Fruit fly (Drosophila melanogaster): ENCODE data around the gene CG31140.
A peak's percentile ranks its signal among the peaks of the same experiment; 100 is the strongest.

Gene CG31140

DNA sequence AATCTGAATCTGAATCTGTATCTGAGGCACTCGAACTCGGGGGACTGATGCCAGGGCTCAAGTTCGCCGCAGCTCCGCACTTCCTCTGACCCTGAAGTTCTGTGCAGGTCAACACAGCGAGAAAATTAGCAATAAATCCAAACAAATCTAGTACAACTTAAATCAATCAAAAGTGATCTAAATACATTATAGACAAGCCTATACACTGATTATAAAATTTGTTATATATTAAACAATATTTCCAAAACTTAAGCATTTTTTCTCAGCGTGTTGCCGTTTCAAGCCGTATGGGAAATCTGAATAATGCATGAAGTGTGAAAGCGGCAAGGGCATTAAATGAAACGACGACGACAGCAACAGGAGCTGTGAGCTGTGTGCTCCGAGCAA, 47.9 kb upstream of the CG31140 start:
- TF ChIP-seq pzg (GFP tag; optimal IDR thresholded peaks at IDR 0.05) (no peak), Ptx1 (GFP tag; IDR thresholded peaks at IDR 0.05) (peak; percentile 54), org-1 (GFP tag; optimal IDR thresholded peaks at IDR 0.05) (no peak), jumu (GFP tag; optimal IDR thresholded peaks at IDR 0.05) (no peak), CG3065 (GFP tag; optimal IDR thresholded peaks at IDR 0.05) (no peak), GATAe (GFP tag; conservative IDR thresholded peaks at IDR 0.05) (no peak), CG12769 (tag; optimal IDR thresholded peaks at IDR 0.05) (no peak), gsb-n (tag; optimal IDR thresholded peaks at IDR 0.05) (no peak), Sox100B (GFP tag; optimal IDR thresholded peaks at IDR 0.05) (no peak), CG10366 (GFP tag; IDR thresholded peaks at IDR 0.05) (0 out of 2 replicates have a peak, but pooled peaks have one; percentile 36), fu2 (GFP tag; optimal IDR thresholded peaks at IDR 0.05) (no peak), hth (optimal IDR thresholded peaks at IDR 0.05) (no peak), ham (GFP tag; IDR thresholded peaks at IDR 0.05) (no peak), dysf (GFP tag; IDR thresholded peaks at IDR 0.05) (peak; percentile 36; the same call in 2 of the 3 replicates), sd (tag; optimal IDR thresholded peaks at IDR 0.05) (no peak), dmrt99B (tag; optimal IDR thresholded peaks at IDR 0.05) (peak; percentile 38), aop (GFP tag; IDR thresholded peaks at IDR 0.05) (no peak), Blimp-1 (GFP tag; optimal IDR thresholded peaks at IDR 0.05) (peak; percentile 35), CG34376 (GFP tag; optimal IDR thresholded peaks at IDR 0.05) (no peak), tap (tag; optimal IDR thresholded peaks at IDR 0.05) (no peak), nom (GFP tag; optimal IDR thresholded peaks at IDR 0.05) (peak; percentile 89), ssp (GFP tag; IDR thresholded peaks at IDR 0.05) (peak; percentile 10; the same call in 1 of the 2 replicates), CG31441 (GFP tag; IDR thresholded peaks at IDR 0.05) (no peak), Dbx (GFP tag; IDR thresholded peaks at IDR 0.05) (peak; percentile 56; the same call in 2 of the 3 replicates), kay (GFP tag; optimal IDR thresholded peaks at IDR 0.05) (no peak), CG17186 (GFP tag; optimal IDR thresholded peaks at IDR 0.05) (no peak), nerfin-2 (GFP tag; IDR thresholded peaks at IDR 0.05; ENCODE audit: partially characterized antibody) (no peak), CG2199 (GFP tag; IDR thresholded peaks at IDR 0.05) (no peak), CG7745 (tag; optimal IDR thresholded peaks at IDR 0.05) (no peak), HmgD (GFP tag; optimal IDR thresholded peaks at IDR 0.05) (no peak), Hr39 (optimal IDR thresholded peaks at IDR 0.05) (no peak), CG16779 (GFP tag; IDR thresholded peaks at IDR 0.05) (no peak), CG7271 (tag; optimal IDR thresholded peaks at IDR 0.05) (no peak), Hr51 (GFP tag; optimal IDR thresholded peaks at IDR 0.05) (peak in 1 of 2 experiments; percentile 36), HLHmδ (GFP tag; optimal IDR thresholded peaks at IDR 0.05) (no peak), PHDP (tag; optimal IDR thresholded peaks at IDR 0.05) (peak; percentile 5), Sox102F (GFP tag; optimal IDR thresholded peaks at IDR 0.05) (peak; percentile 49), CG4617 (GFP tag; optimal IDR thresholded peaks at IDR 0.05; ENCODE audit: borderline replicate concordance) (no peak), CG14860 (GFP tag; IDR thresholded peaks at IDR 0.05; ENCODE audit: partially characterized antibody) (no peak), chm (GFP tag; IDR thresholded peaks at IDR 0.05) (no peak), CG11085 (GFP tag; IDR thresholded peaks at IDR 0.05) (no peak), Hmr (GFP tag; optimal IDR thresholded peaks at IDR 0.05) (peak; percentile 46), CG14014 (GFP tag; IDR thresholded peaks at IDR 0.05) (peak; percentile 71), CG4820 (GFP tag; optimal IDR thresholded peaks at IDR 0.05) (no peak), sens (GFP tag) (peak; percentile 57), Bteb2 (GFP tag; optimal IDR thresholded peaks at IDR 0.05) (no peak), CG32532 (GFP tag; IDR thresholded peaks at IDR 0.05) (peak; percentile 50), Meics (GFP tag; optimal IDR thresholded peaks at IDR 0.05) (peak; percentile 43), CG17829 (tag; optimal IDR thresholded peaks at IDR 0.05) (peak; percentile 2), CG31224 (GFP tag; IDR thresholded peaks at IDR 0.05) (peak; percentile 29; the same call in 1 of the 2 replicates), MBD-R2 (GFP tag; IDR thresholded peaks at IDR 0.05) (no peak), bigmax (GFP tag; optimal IDR thresholded peaks at IDR 0.05) (no peak)

Data from whole organism, embryonic.